Fruit fly (Drosophila melanogaster): ENCODE measurements around the gene PKD.

PKD gene

DNA sequence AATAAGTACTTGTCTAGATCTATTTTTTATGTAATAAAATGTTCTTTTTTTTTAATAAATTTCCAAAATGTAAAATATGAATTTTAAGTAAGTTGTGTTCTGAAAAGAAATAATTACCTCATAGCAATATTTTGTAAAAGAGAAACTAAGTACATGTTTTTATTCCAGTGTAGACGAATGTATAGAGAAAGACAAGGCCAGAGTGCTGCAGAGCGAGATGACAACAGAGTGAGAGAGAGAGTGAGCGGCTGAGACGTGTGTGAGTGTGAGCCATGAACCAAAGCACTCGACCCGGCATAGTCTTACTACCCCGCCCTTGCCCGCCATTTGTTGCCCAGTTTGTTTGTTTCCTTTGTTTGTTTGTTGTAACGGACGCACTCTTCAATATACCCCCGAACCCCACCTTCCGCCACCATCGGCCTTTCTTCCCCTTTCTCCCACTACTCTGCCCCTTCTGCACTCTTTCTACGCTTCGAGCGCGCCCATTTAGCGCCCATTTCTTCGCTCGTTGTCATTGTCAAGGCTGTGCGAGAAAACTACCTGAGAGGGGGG, 2.8 kb downstream of the PKD start (continued):
- TF ChIP-seq CG8089 (GFP tag; optimal IDR thresholded peaks at IDR 0.05) (peak; percentile 52), Sox100B (GFP tag; optimal IDR thresholded peaks at IDR 0.05) (peak; percentile 76), danr (GFP tag; IDR thresholded peaks at IDR 0.05) (no peak), tin (GFP tag; optimal IDR thresholded peaks at IDR 0.05) (peak; percentile 35), bsh (GFP tag; optimal IDR thresholded peaks at IDR 0.05) (peak; percentile 53 to 67), eyg (GFP tag; optimal IDR thresholded peaks at IDR 0.05) (peak; percentile 26), CG8924 (tag; optimal IDR thresholded peaks at IDR 0.05) (peak; percentile 73), CG34376 (GFP tag; optimal IDR thresholded peaks at IDR 0.05) (no peak), CG42726 (GFP tag; IDR thresholded peaks at IDR 0.05; ENCODE audit: partially characterized antibody) (0 out of 2 replicates have a peak, but pooled peaks have one; percentile 30), CG15601 (tag; optimal IDR thresholded peaks at IDR 0.05) (peak; percentile 64), wor (GFP tag; IDR thresholded peaks at IDR 0.05) (no peak), dan (GFP tag; IDR thresholded peaks at IDR 0.05) (no peak), salm (tag; optimal IDR thresholded peaks at IDR 0.05) (no peak), CG31388 (GFP tag; optimal IDR thresholded peaks at IDR 0.05) (no peak), CG8359 (GFP tag; optimal IDR thresholded peaks at IDR 0.05; ENCODE audit: borderline replicate concordance) (peak; percentile 59), schlank (tag; optimal IDR thresholded peaks at IDR 0.05) (peak; percentile 40), nerfin-2 (GFP tag; IDR thresholded peaks at IDR 0.05; ENCODE audit: partially characterized antibody) (0 out of 2 replicates have a peak, but pooled peaks have one; percentile 14), ken (GFP tag; IDR thresholded peaks at IDR 0.05) (peak; percentile 80), ci (GFP tag; IDR thresholded peaks at IDR 0.05) (peak; percentile 86), grn (GFP tag; optimal IDR thresholded peaks at IDR 0.05) (peak; percentile 34), CG12071 (GFP tag; optimal IDR thresholded peaks at IDR 0.05) (peak; percentile 79), CG10431 (GFP tag; optimal IDR thresholded peaks at IDR 0.05) (peak; percentile 37), Doc2 (GFP tag; IDR thresholded peaks at IDR 0.05) (no peak), CG16813 (GFP tag; IDR thresholded peaks at IDR 0.05; ENCODE audit: partially characterized antibody) (no peak), tio (GFP tag; optimal IDR thresholded peaks at IDR 0.05) (peak; percentile 62), caup (GFP tag; optimal IDR thresholded peaks at IDR 0.05; ENCODE audit: severe bottlenecking) (peak; percentile 43), ftz-f1 (GFP tag; optimal IDR thresholded peaks at IDR 0.05) (peak; percentile 83), CG12219 (GFP tag; optimal IDR thresholded peaks at IDR 0.05) (peak; percentile 43), CG7963 (GFP tag; IDR thresholded peaks at IDR 0.05; ENCODE audit: partially characterized antibody) (no peak), slou (GFP tag; optimal IDR thresholded peaks at IDR 0.05) (no peak), dysf (GFP tag; IDR thresholded peaks at IDR 0.05) (no peak), CG8765 (GFP tag; IDR thresholded peaks at IDR 0.05) (peak; percentile 29; the same call in 1 of the 2 replicates), Lpt (GFP tag; optimal IDR thresholded peaks at IDR 0.05) (no peak), CG4820 (GFP tag; optimal IDR thresholded peaks at IDR 0.05) (peak; percentile 18), CG5180 (GFP tag; optimal IDR thresholded peaks at IDR 0.05) (peak; percentile 76), ab (GFP tag; optimal IDR thresholded peaks at IDR 0.05) (peak; percentile 25), CG4617 (GFP tag; optimal IDR thresholded peaks at IDR 0.05; ENCODE audit: borderline replicate concordance) (no peak), CG14441 (GFP tag; IDR thresholded peaks at IDR 0.05) (no peak), Dbx (GFP tag; IDR thresholded peaks at IDR 0.05) (no peak), amos (GFP tag; IDR thresholded peaks at IDR 0.05; ENCODE audit: partially characterized antibody) (no peak), CG17829 (tag; optimal IDR thresholded peaks at IDR 0.05) (peak; percentile 68), sd (tag; optimal IDR thresholded peaks at IDR 0.05) (peak; percentile 25), Mes4 (GFP tag; optimal IDR thresholded peaks at IDR 0.05) (peak; percentile 50), pros (GFP tag; optimal IDR thresholded peaks at IDR 0.05) (peak; percentile 68), CG16779 (GFP tag; IDR thresholded peaks at IDR 0.05) (0 out of 2 replicates have a peak, but pooled peaks have one; percentile 56), inv (GFP tag; IDR thresholded peaks at IDR 0.05; ENCODE audit: partially characterized antibody) (no peak), shn (GFP tag; optimal IDR thresholded peaks at IDR 0.05) (peak; percentile 2), NFAT (GFP tag; IDR thresholded peaks at IDR 0.05) (peak; percentile 57), CG4424 (GFP tag; optimal IDR thresholded peaks at IDR 0.05) (peak; percentile 33), H2.0 (GFP tag; IDR thresholded peaks at IDR 0.05) (0 out of 2 replicates have a peak, but pooled peaks have one; percentile 16)
